Fruit fly (Drosophila melanogaster) whole organism, embryonic: ENCODE results near the gene Ent3.
A peak's percentile ranks its signal among the peaks of the same experiment; 100 is the strongest.

Experiments used
- Bteb2 ChIP-seq: fragments of 200-800 bp; sonication (Bioruptor generic); optimal IDR thresholded peaks from 2 replicates; lab custom pipeline; 2016; ENCODE audit warnings: missing biosample characterization, missing genetic modification characterization
- C15 ChIP-seq: fragments of 200-800 bp; sonication (Bioruptor generic); IDR thresholded peaks from 3 replicates; pipeline ENCODE4 v1.3.6; 2022; ENCODE audit warnings: missing biosample characterization, missing genetic modification characterization
- CG10147 ChIP-seq: fragments of 200-800 bp; sonication (Bioruptor generic); optimal IDR thresholded peaks from 2 replicates; lab custom pipeline; 2019; ENCODE audit warnings: missing biosample characterization, mild to moderate bottlenecking, missing genetic modification characterization, moderate library complexity
- CG11456 ChIP-seq: fragments of 200-800 bp; sonication (Bioruptor generic); IDR thresholded peaks from 3 replicates; pipeline ENCODE4 v1.3.6; 2022; ENCODE audit warnings: missing biosample characterization, missing genetic modification characterization
- CG11723 ChIP-seq: fragments of 200-800 bp; sonication (Bioruptor generic); optimal IDR thresholded peaks from 2 replicates; lab custom pipeline; 2017; ENCODE audit warnings: missing biosample characterization, mild to moderate bottlenecking, missing genetic modification characterization
- CG12219 ChIP-seq: fragments of 200-800 bp; sonication (Bioruptor generic); optimal IDR thresholded peaks from 3 replicates; lab custom pipeline; 2018; ENCODE audit warnings: missing biosample characterization, mild to moderate bottlenecking, missing genetic modification characterization
- CG12659 ChIP-seq: fragments of 200-800 bp; sonication (Bioruptor generic); optimal IDR thresholded peaks from 3 replicates; lab custom pipeline; 2017; ENCODE audit warnings: mild to moderate bottlenecking, missing biosample characterization, missing genetic modification reagents, missing genetic modification characterization
- CG12769 ChIP-seq: fragments of 200-800 bp; sonication (Bioruptor generic); optimal IDR thresholded peaks from 2 replicates; lab custom pipeline; 2019; ENCODE audit warnings: missing biosample characterization, mild to moderate bottlenecking, missing genetic modification characterization, moderate library complexity
- CG14441 ChIP-seq: fragments of 200-800 bp; sonication (Bioruptor generic); IDR thresholded peaks from 2 replicates; pipeline ENCODE4 v1.3.6; 2022; ENCODE audit warnings: missing biosample characterization, missing genetic modification characterization
- CG14710 ChIP-seq: fragments of 200-800 bp; sonication (Bioruptor generic); optimal IDR thresholded peaks from 3 replicates; lab custom pipeline; 2019; ENCODE audit warnings: missing biosample characterization, mild to moderate bottlenecking, missing genetic modification characterization, moderate library complexity
- CG1529 ChIP-seq: fragments of 200-800 bp; sonication (Bioruptor generic); optimal IDR thresholded peaks from 3 replicates; lab custom pipeline; 2018; ENCODE audit warnings: missing biosample characterization, missing genetic modification characterization
- CG17186 ChIP-seq: fragments of 200-800 bp; sonication (Bioruptor generic); optimal IDR thresholded peaks from 3 replicates; lab custom pipeline; 2017; ENCODE audit warnings: missing biosample characterization, missing genetic modification reagents, missing genetic modification characterization
- CG17568 ChIP-seq: fragments of 200-800 bp; sonication (Bioruptor generic); optimal IDR thresholded peaks from 2 replicates; lab custom pipeline; 2018; ENCODE audit warnings: missing biosample characterization, mild to moderate bottlenecking, missing genetic modification characterization, moderate library complexity
- CG2202 ChIP-seq: fragments of 200-800 bp; sonication (Bioruptor generic); optimal IDR thresholded peaks from 2 replicates; lab custom pipeline; 2018; ENCODE audit warnings: missing biosample characterization, mild to moderate bottlenecking, missing genetic modification characterization
- CG2712 ChIP-seq: fragments of 200-800 bp; optimal IDR thresholded peaks from 3 replicates; lab custom pipeline; 2019; ENCODE audit warnings: missing biosample characterization, mild to moderate bottlenecking, missing genetic modification characterization, moderate library complexity
- CG3163 ChIP-seq: fragments of 200-800 bp; sonication (Bioruptor generic); optimal IDR thresholded peaks from 3 replicates; lab custom pipeline; 2016; ENCODE audit warnings: missing biosample characterization, missing genetic modification characterization
- CG32772 ChIP-seq: fragments of 200-800 bp; sonication (Bioruptor generic); IDR thresholded peaks from 2 replicates; pipeline ENCODE4 v1.3.6; 2022; ENCODE audit warnings: missing biosample characterization, missing genetic modification characterization
- CG3847 ChIP-seq: fragments of 200-800 bp; sonication (Bioruptor generic); IDR thresholded peaks from 2 replicates; pipeline ENCODE4 v1.3.6; 2022; ENCODE audit warnings: missing biosample characterization, missing genetic modification characterization
- CG3995 ChIP-seq: fragments of 200-800 bp; sonication (Bioruptor generic); optimal IDR thresholded peaks from 3 replicates; lab custom pipeline; 2016; ENCODE audit warnings: missing biosample characterization, missing genetic modification characterization
- CG43689 ChIP-seq: fragments of 200-800 bp; sonication (Bioruptor generic); IDR thresholded peaks from 2 replicates; pipeline ENCODE4 v1.3.6; 2022; ENCODE audit warnings: missing biosample characterization, missing genetic modification characterization
- CG4424 ChIP-seq: fragments of 200-800 bp; sonication (Bioruptor generic); optimal IDR thresholded peaks from 3 replicates; lab custom pipeline; 2016; ENCODE audit warnings: missing biosample characterization, missing genetic modification characterization
- CG8281 ChIP-seq: fragments of 200-800 bp; sonication (Bioruptor generic); optimal IDR thresholded peaks from 2 replicates; lab custom pipeline; 2018; ENCODE audit warnings: missing biosample characterization, mild to moderate bottlenecking, missing genetic modification characterization, moderate library complexity
- CG8478 ChIP-seq: fragments of >200 bp; optimal IDR thresholded peaks from 2 replicates; lab custom pipeline; 2018
- Dbx ChIP-seq: fragments of 200-800 bp; sonication (Bioruptor generic); IDR thresholded peaks from 3 replicates; pipeline ENCODE4 v1.3.6; 2022; ENCODE audit warnings: missing biosample characterization, missing genetic modification characterization
- Dfd ChIP-seq, 2 experiments: fragments of >200 bp; optimal IDR thresholded peaks; 2 replicates each; lab custom pipeline; 2017; ENCODE audit warnings: missing biosample characterization in 2 of 2, missing genetic modification characterization in 2 of 2
- Fer2 ChIP-seq: fragments of 200-800 bp; sonication (Bioruptor generic); optimal IDR thresholded peaks from 2 replicates; lab custom pipeline; 2018; ENCODE audit warnings: missing biosample characterization, mild to moderate bottlenecking, missing genetic modification characterization, moderate library complexity
- HmgZ ChIP-seq: fragments of 200-800 bp; sonication (Bioruptor generic); optimal IDR thresholded peaks from 2 replicates; lab custom pipeline; 2018; ENCODE audit warnings: missing biosample characterization, mild to moderate bottlenecking, missing genetic modification characterization
- Hr51 ChIP-seq, 2 experiments: fragments of 200-800 bp; sonication (Bioruptor generic); optimal IDR thresholded peaks; 2 replicates in 1 of 2; 3 replicates in 1 of 2; lab custom pipeline; 2016 to 2018; ENCODE audit warnings: missing biosample characterization in 2 of 2, missing genetic modification characterization in 2 of 2, mild to moderate bottlenecking in 1 of 2, moderate library complexity in 1 of 2
- Nf-YA ChIP-seq: fragments of 200-800 bp; sonication (Bioruptor generic); IDR thresholded peaks from 2 replicates; pipeline ENCODE4 v1.3.6; 2022; ENCODE audit warnings: missing biosample characterization, missing genetic modification characterization
- Rx ChIP-seq: fragments of 200-800 bp; sonication (Bioruptor generic); IDR thresholded peaks from 2 replicates; pipeline ENCODE4 v1.3.6; 2022; ENCODE audit warnings: missing biosample characterization, missing genetic modification characterization
- Taf1 ChIP-seq: fragments of 200-800 bp; sonication (Bioruptor generic); IDR thresholded peaks from 2 replicates; pipeline ENCODE4 v1.3.6; 2022; ENCODE audit warnings: missing biosample characterization, missing genetic modification characterization
- corto ChIP-seq: fragments of 200-800 bp; sonication (Bioruptor generic); optimal IDR thresholded peaks from 2 replicates; lab custom pipeline; 2016; ENCODE audit warnings: missing biosample characterization, mild to moderate bottlenecking, missing genetic modification characterization, moderate library complexity
- ems ChIP-seq: fragments of 200-800 bp; sonication (Bioruptor generic); optimal IDR thresholded peaks from 3 replicates; lab custom pipeline; 2016; ENCODE audit warnings: missing biosample characterization, missing genetic modification characterization
- grn ChIP-seq: fragments of 200-800 bp; sonication (Bioruptor generic); optimal IDR thresholded peaks from 3 replicates; lab custom pipeline; 2017; ENCODE audit warnings: missing biosample characterization, missing genetic modification characterization
- gt ChIP-seq: fragments of 200-800 bp; sonication (Bioruptor generic); IDR thresholded peaks from 2 replicates; pipeline ENCODE4 v1.3.6; 2022; ENCODE audit warnings: missing biosample characterization, missing genetic modification characterization
- jigr1 ChIP-seq: fragments of 200-800 bp; sonication (Bioruptor generic); IDR thresholded peaks from 3 replicates; pipeline ENCODE4 v1.3.6; 2022; ENCODE audit warnings: missing biosample characterization, missing genetic modification characterization
- klu ChIP-seq: fragments of 200-800 bp; sonication (Bioruptor generic); IDR thresholded peaks from 2 replicates; pipeline ENCODE4 v1.3.6; 2022; ENCODE audit warnings: missing biosample characterization, missing genetic modification characterization
- lab ChIP-seq: fragments of 200-800 bp; sonication (Bioruptor generic); optimal IDR thresholded peaks from 3 replicates; lab custom pipeline; 2017; ENCODE audit warnings: missing biosample characterization, missing genetic modification characterization, mild to moderate bottlenecking, moderate library complexity, missing genetic modification reagents
- mam ChIP-seq: fragments of 200-800 bp; sonication (Bioruptor generic); optimal IDR thresholded peaks from 3 replicates; lab custom pipeline; 2016; ENCODE audit warnings: missing biosample characterization, missing genetic modification characterization
- nmo ChIP-seq: fragments of 200-800 bp; sonication (Bioruptor generic); optimal IDR thresholded peaks from 2 replicates; lab custom pipeline; 2018; ENCODE audit warnings: missing biosample characterization, mild to moderate bottlenecking, missing genetic modification characterization, moderate library complexity
- peb ChIP-seq: fragments of 200-800 bp; sonication (Bioruptor generic); IDR thresholded peaks from 2 replicates; pipeline ENCODE4 v1.3.6; 2022; ENCODE audit warnings: missing biosample characterization, missing genetic modification characterization
- psq ChIP-seq: fragments of 200-800 bp; sonication (Bioruptor generic); optimal IDR thresholded peaks from 2 replicates; lab custom pipeline; 2017; ENCODE audit warnings: missing biosample characterization, missing genetic modification characterization
- row ChIP-seq: fragments of 200-800 bp; sonication (Bioruptor generic); IDR thresholded peaks from 3 replicates; pipeline ENCODE4 v1.3.6; 2022; ENCODE audit warnings: missing biosample characterization, missing genetic modification characterization
- sens-2 ChIP-seq: fragments of 200-800 bp; sonication (Bioruptor generic); IDR thresholded peaks from 2 replicates; pipeline ENCODE4 v1.3.6; 2022; ENCODE audit warnings: missing biosample characterization, missing genetic modification characterization
- slou ChIP-seq: fragments of 200-800 bp; sonication (Bioruptor generic); optimal IDR thresholded peaks from 3 replicates; lab custom pipeline; 2016; ENCODE audit warnings: missing biosample characterization, missing genetic modification characterization
- slp2 ChIP-seq: fragments of 200-800 bp; sonication (Bioruptor generic); optimal IDR thresholded peaks from 2 replicates; lab custom pipeline; 2016; ENCODE audit warnings: missing biosample characterization, missing genetic modification characterization
- tna ChIP-seq: fragments of 200-800 bp; sonication (Bioruptor generic); IDR thresholded peaks from 2 replicates; pipeline ENCODE4 v1.3.6; 2022; ENCODE audit warnings: missing biosample characterization, missing genetic modification characterization; ENCODE audit not compliant: partially characterized antibody
- twi ChIP-seq: fragments of 200-800 bp; optimal IDR thresholded peaks from 2 replicates; lab custom pipeline; 2019; ENCODE audit warnings: missing biosample characterization, mild to moderate bottlenecking, missing genetic modification characterization, moderate library complexity
- zen2 ChIP-seq: fragments of 200-800 bp; sonication (Bioruptor generic); IDR thresholded peaks from 3 replicates; pipeline ENCODE4 v1.3.6; 2022; ENCODE audit warnings: missing biosample characterization, missing genetic modification characterization; ENCODE audit not compliant: partially characterized antibody

Ent3 gene

DNA sequence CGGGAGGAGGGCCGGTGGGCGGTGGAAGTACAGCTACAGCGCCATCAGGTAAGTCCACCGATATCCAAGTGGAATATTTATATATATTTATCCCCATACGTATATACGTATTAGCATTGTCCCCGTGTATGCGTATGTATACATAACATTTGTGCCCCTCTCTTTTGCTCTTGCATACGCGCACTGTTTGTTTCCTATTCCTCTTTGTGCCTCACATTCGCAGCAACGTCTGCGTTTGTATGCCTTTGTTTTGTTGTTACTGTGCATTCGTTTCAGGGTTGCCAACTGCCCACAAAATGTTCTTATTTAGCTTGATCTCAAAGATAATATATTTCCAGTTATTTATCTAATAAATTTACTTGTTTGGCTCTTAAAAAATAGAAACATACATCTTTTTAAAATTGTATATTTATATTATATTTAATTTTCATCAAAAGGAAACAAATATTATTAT lies 47.1 kb upstream of the Ent3 start (continued):
- TF ChIP-seq gt (GFP tag; lab: Robert Waterston, UW) (no peak), CG1529 (GFP tag; lab: Kevin White, UChicago) (peak; percentile 20), lab (GFP tag; lab: Kevin White, UChicago) (no peak), CG11723 (GFP tag; lab: Kevin White, UChicago) (peak; percentile 21), klu (no peak), ems (peak; percentile 27), HmgZ (tag; lab: Kevin White, UChicago) (peak; percentile 35), CG14710 (tag; lab: Kevin White, UChicago) (peak; percentile 47), CG2712 (tag; lab: Kevin White, UChicago) (peak; percentile 79)

dm6 chr3L:12808421-12808820 lies 45.0 kb upstream of the Ent3 start, which contains the start of gene CG32110:
Gene CG32110, plus strand, starts transcription at chr3L:12808721.
- TF ChIP-seq ems (no peak), grn (GFP tag; lab: Kevin White, UChicago) (no peak), CG12769 (tag; lab: Kevin White, UChicago) (no peak), psq (GFP tag; lab: Kevin White, UChicago) (no peak), Dbx (GFP tag; lab: Robert Waterston, UW) (no peak), CG32772 (GFP tag; lab: Robert Waterston, UW) (no peak), CG17568 (GFP tag; lab: Kevin White, UChicago) (no peak), sens-2 (GFP tag; lab: Robert Waterston, UW) (no peak), Nf-YA (GFP tag; lab: Robert Waterston, UW) (no peak), Taf1 (GFP tag; lab: Robert Waterston, UW) (no peak), Fer2 (no peak), CG4424 (GFP tag; lab: Kevin White, UChicago) (no peak), row (GFP tag; lab: Robert Waterston, UW) (no peak)

- no peak for TF ChIP-seq slp2 (GFP tag; lab: Kevin White, UChicago)
- TF ChIP-seq CG12219 (GFP tag; lab: Kevin White, UChicago), result no peak
- no peak for TF ChIP-seq twi (tag; lab: Kevin White, UChicago)
- peak; percentile 83 for TF ChIP-seq CG3847 (GFP tag; lab: Robert Waterston, UW)
- no peak for TF ChIP-seq Bteb2
- no peak for TF ChIP-seq CG17568 (GFP tag; lab: Kevin White, UChicago)
- no peak for TF ChIP-seq CG8478 (lab: Kevin White, UChicago)
- TF ChIP-seq nmo (GFP tag; lab: Kevin White, UChicago), result peak; percentile 79
- TF ChIP-seq Hr51 (GFP tag; optimal IDR thresholded peaks at IDR 0.05; lab: Kevin White, UChicago), result peak in 1 of 2 experiments; percentile 28
- no peak; the same call in 2 of the 3 replicates for TF ChIP-seq zen2
- TF ChIP-seq CG8281 (tag; lab: Kevin White, UChicago), result no peak
- TF ChIP-seq peb, result no peak
- TF ChIP-seq tna (GFP tag; lab: Robert Waterston, UW), result no peak
- TF ChIP-seq C15 (GFP tag; lab: Robert Waterston, UW), result no peak
- peak; percentile 32 for TF ChIP-seq CG3995 (GFP tag; lab: Kevin White, UChicago)
- TF ChIP-seq Rx (GFP tag; lab: Robert Waterston, UW), result no peak
- peak; percentile 2 for TF ChIP-seq CG2202 (tag; lab: Kevin White, UChicago)
- TF ChIP-seq CG12659 (GFP tag; lab: Kevin White, UChicago), result peak; percentile 74
- peak; percentile 74 for TF ChIP-seq mam (GFP tag; lab: Kevin White, UChicago)
- no peak for TF ChIP-seq CG10147
- peak; percentile 36 for TF ChIP-seq slou (GFP tag; lab: Kevin White, UChicago)
- TF ChIP-seq corto (GFP tag; lab: Kevin White, UChicago), result no peak
- peak; percentile 57 for TF ChIP-seq CG14441 (GFP tag; lab: Robert Waterston, UW)
- TF ChIP-seq CG3163 (GFP tag; lab: Kevin White, UChicago), result no peak
- peak; percentile 89 for TF ChIP-seq CG11456
- peak; percentile 26 for TF ChIP-seq CG17186
- no peak for TF ChIP-seq CG43689
- TF ChIP-seq jigr1, result peak; percentile 55; the same call in 1 of the 3 replicates
- no peak for TF ChIP-seq Dfd (GFP tag; optimal IDR thresholded peaks at IDR 0.05; lab: Kevin White, UChicago)
Observed at dm6 chr3L:12813907-12814306, 39.5 kb upstream of the Ent3 start, which contains the start of the genes Sf3a2 and CG42588. Gene Sf3a2, minus strand, starts transcription at chr3L:12814019. Gene CG42588, plus strand, starts transcription at chr3L:12814254.
